Worm (Caenorhabditis elegans) whole organism, L2 larva: ENCODE measurements around the gene C06E4.2.

Experiments
- ZK546.5 ChIP-seq: sonication (generic microtip); optimal IDR thresholded peaks from 2 replicates; lab custom pipeline; 2017; ENCODE audit warnings: missing biosample characterization, missing genetic modification characterization
- alr-1 ChIP-seq: fragments of 150-350 bp; optimal IDR thresholded peaks from 2 replicates; lab custom pipeline; 2014; ENCODE audit warnings: missing biosample characterization, missing genetic modification characterization
- blmp-1 ChIP-seq: sonication (generic microtip); optimal IDR thresholded peaks from 2 replicates; lab custom pipeline; 2017; ENCODE audit warnings: missing genetic modification characterization, mild to moderate bottlenecking, missing compliant biosample characterization, antibody characterized with exemption, moderate library complexity; ENCODE audit not compliant: insufficient read depth
- fos-1 ChIP-seq: fragments of 150-350 bp; optimal IDR thresholded peaks from 2 replicates; lab custom pipeline; 2014; ENCODE audit warnings: missing biosample characterization, missing genetic modification characterization
- lin-11 ChIP-seq: fragments of 150-350 bp; sonication (generic microtip); optimal IDR thresholded peaks from 2 replicates; lab custom pipeline; 2014; ENCODE audit warnings: missing biosample characterization, missing genetic modification characterization, inconsistent platforms, mixed read lengths
- nhr-10 ChIP-seq: sonication (generic microtip); optimal IDR thresholded peaks from 2 replicates; lab custom pipeline; 2017; ENCODE audit warnings: missing biosample characterization, missing genetic modification characterization
- nhr-237 ChIP-seq: fragments of 150-350 bp; optimal IDR thresholded peaks from 2 replicates; lab custom pipeline; 2014; ENCODE audit warnings: missing biosample characterization, missing genetic modification characterization
- unc-39 ChIP-seq: fragments of 150-350 bp; optimal IDR thresholded peaks from 2 replicates; lab custom pipeline; 2014; ENCODE audit warnings: missing biosample characterization, missing genetic modification characterization

- TF ChIP-seq blmp-1 (tag; lab: Kevin White, UChicago) (no peak), alr-1 (tag; lab: Kevin White, UChicago) (no peak), fos-1 (tag; lab: Kevin White, UChicago) (no peak), ZK546.5 (no peak), nhr-237 (tag; lab: Kevin White, UChicago) (no peak), lin-11 (tag; lab: Kevin White, UChicago) (no peak), unc-39 (tag; lab: Kevin White, UChicago) (no peak), nhr-10 (tag; lab: Kevin White, UChicago) (no peak)
Observed at ce11 chrIV:7282957-7283356, 6.2 kb downstream of the C06E4.2 start, which contains the start of gene C06E4.1.
